Worm (Caenorhabditis elegans) whole organism, late embryonic: ENCODE measurements around the gene C16C8.10.

Source experiments
- ceh-34 ChIP-seq: sonication (generic microtip); optimal IDR thresholded peaks from 2 replicates; lab custom pipeline; 2016; ENCODE audit warnings: mild to moderate bottlenecking, missing genetic modification characterization, missing compliant biosample characterization
- ceh-6 ChIP-seq: fragments of 200-800 bp; sonication (Bioruptor generic); optimal IDR thresholded peaks from 2 replicates; lab custom pipeline; 2018; ENCODE audit warnings: mild to moderate bottlenecking, missing genetic modification characterization, missing compliant biosample characterization
- dve-1 ChIP-seq: sonication (generic microtip); optimal IDR thresholded peaks from 2 replicates; lab custom pipeline; 2017; ENCODE audit warnings: antibody characterized with exemption, mild to moderate bottlenecking, missing genetic modification characterization, missing compliant biosample characterization
- unc-86 ChIP-seq: sonication (generic microtip); optimal IDR thresholded peaks from 2 replicates; lab custom pipeline; 2016; ENCODE audit warnings: missing genetic modification characterization, missing compliant biosample characterization
- ztf-16 ChIP-seq: sonication (generic microtip); optimal IDR thresholded peaks from 2 replicates; lab custom pipeline; 2017; ENCODE audit warnings: missing genetic modification characterization, missing compliant biosample characterization

DNA sequence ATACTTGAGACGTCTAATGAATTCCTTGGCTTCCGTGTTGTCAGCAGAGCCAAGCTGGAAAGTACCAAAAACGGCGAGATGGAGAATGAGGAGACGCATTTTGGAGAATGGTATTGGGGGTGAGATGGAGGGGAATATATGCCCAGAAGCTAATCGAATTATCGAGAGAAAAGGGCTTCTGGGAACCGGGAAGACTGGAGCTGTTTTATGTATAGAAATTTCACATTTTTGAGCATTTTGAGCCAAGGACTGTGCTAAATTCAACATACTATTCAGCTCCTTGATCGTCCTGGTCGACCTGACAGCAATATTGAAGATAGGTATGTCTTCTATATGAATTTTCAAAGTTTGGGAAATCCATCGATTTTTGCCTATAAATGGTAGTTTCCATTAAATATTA is 4.4 kb downstream of the C16C8.10 start, which contains the start of gene C16C8.7:
- TF ChIP-seq ceh-34 (tag; lab: Kevin White, UChicago), result no peak
- TF ChIP-seq ceh-6 (GFP tag; lab: Kevin White, UChicago), result no peak
- no peak for TF ChIP-seq ztf-16 (tag; lab: Kevin White, UChicago)
- no peak for TF ChIP-seq dve-1 (tag; lab: Kevin White, UChicago)
- TF ChIP-seq unc-86 (tag; lab: Kevin White, UChicago), result no peak
